Worm (Caenorhabditis elegans) whole organism, L3 larva: ENCODE results near the gene F59F5.7.

Source experiments
- R02D3.7 ChIP-seq: fragments of 150-350 bp; optimal IDR thresholded peaks from 2 replicates; lab custom pipeline; 2014; ENCODE audit warnings: missing biosample characterization, missing genetic modification characterization
- aly-2 ChIP-seq: fragments of 150-350 bp; optimal IDR thresholded peaks from 2 replicates; lab custom pipeline; 2014; ENCODE audit warnings: missing biosample characterization, missing genetic modification characterization
- ceh-82 ChIP-seq: fragments of 150-350 bp; optimal IDR thresholded peaks from 2 replicates; lab custom pipeline; 2014; ENCODE audit warnings: missing biosample characterization, missing genetic modification characterization
- lin-39 ChIP-seq: fragments of 150-350 bp; optimal IDR thresholded peaks from 2 replicates; lab custom pipeline; 2018; ENCODE audit warnings: missing biosample characterization, missing genetic modification reagents, missing genetic modification characterization
- mdl-1 ChIP-seq: fragments of 150-350 bp; optimal IDR thresholded peaks from 2 replicates; lab custom pipeline; 2014; ENCODE audit warnings: missing biosample characterization, missing genetic modification characterization
- nhr-12 ChIP-seq: fragments of 150-350 bp; optimal IDR thresholded peaks from 2 replicates; lab custom pipeline; 2014; ENCODE audit warnings: missing biosample characterization, missing genetic modification characterization
- nhr-237 ChIP-seq: fragments of 150-350 bp; optimal IDR thresholded peaks from 2 replicates; lab custom pipeline; 2014; ENCODE audit warnings: missing biosample characterization, missing genetic modification characterization
- snpc-4 ChIP-seq: fragments of 150-350 bp; optimal IDR thresholded peaks from 2 replicates; lab custom pipeline; 2014; ENCODE audit warnings: missing biosample characterization, missing genetic modification characterization
- ztf-11 ChIP-seq: fragments of 150-350 bp; optimal IDR thresholded peaks from 2 replicates; lab custom pipeline; 2014; ENCODE audit warnings: missing biosample characterization, missing genetic modification characterization

- TF ChIP-seq snpc-4 (tag; lab: Kevin White, UChicago) (no peak), mdl-1 (tag; lab: Kevin White, UChicago) (no peak), ztf-11 (tag; lab: Kevin White, UChicago) (no peak), nhr-237 (tag; lab: Kevin White, UChicago) (no peak), nhr-12 (tag; lab: Kevin White, UChicago) (no peak), R02D3.7 (tag; lab: Kevin White, UChicago) (no peak), aly-2 (tag; lab: Kevin White, UChicago) (no peak), ceh-82 (tag; lab: Kevin White, UChicago) (no peak), lin-39 (tag; lab: Kevin White, UChicago) (no peak)
These were observed 25.9 kb upstream of the F59F5.7 start, which contains the start of gene glo-3 for ce11 chrX:10533447-10533846.
